Worm (Caenorhabditis elegans): ENCODE data around the gene rsp-5.

Gene rsp-5

ce11 chrII:6513911-6514310, 23.9 kb downstream of the rsp-5 start, which contains the start of gene R05G9R.1 (continued):
- TF ChIP-seq attf-3 (GFP tag; conservative IDR thresholded peaks at IDR 0.05) (no peak), mes-4 (tag; optimal IDR thresholded peaks at IDR 0.05) (no peak), efl-1 (GFP tag; optimal IDR thresholded peaks at IDR 0.05) (no peak), hrde-1 (tag; optimal IDR thresholded peaks at IDR 0.05; ENCODE audit: borderline replicate concordance) (no peak), unc-130 (GFP tag; optimal IDR thresholded peaks at IDR 0.05) (no peak)

- TF ChIP-seq lin-40 (tag; optimal IDR thresholded peaks at IDR 0.05) (no peak), nhr-179 (tag; optimal IDR thresholded peaks at IDR 0.05) (no peak), ZK185.1 (tag; optimal IDR thresholded peaks at IDR 0.05; ENCODE audit: poor library complexity, severe bottlenecking) (no peak), xnd-1 (tag; optimal IDR thresholded peaks at IDR 0.05) (no peak), aptf-3 (GFP tag; IDR thresholded peaks at IDR 0.05) (no peak), nhr-27 (tag; optimal IDR thresholded peaks at IDR 0.05) (no peak), pbrm-1 (GFP tag; IDR thresholded peaks at IDR 0.05) (no peak), cebp-2 (GFP tag; IDR thresholded peaks at IDR 0.05) (no peak), snpc-3.4 (tag; optimal IDR thresholded peaks at IDR 0.05) (no peak), let-526 (GFP tag; IDR thresholded peaks at IDR 0.05) (no peak), hmg-20 (GFP tag; IDR thresholded peaks at IDR 0.05) (no peak), snpc-4 (GFP tag; optimal IDR thresholded peaks at IDR 0.05) (no peak), snpc-4 (tag; optimal IDR thresholded peaks at IDR 0.05) (no peak), mel-28 (tag; optimal IDR thresholded peaks at IDR 0.05; ENCODE audit: borderline replicate concordance) (no peak), rpc-1 (optimal IDR thresholded peaks at IDR 0.05) (no peak), rpc-1 (tag; optimal IDR thresholded peaks at IDR 0.05) (no peak), nfya-1 (tag; optimal IDR thresholded peaks at IDR 0.05; ENCODE audit: borderline replicate concordance, insufficient read depth) (no peak), let-607 (tag; optimal IDR thresholded peaks at IDR 0.05) (no peak)
These were observed 26.3 kb downstream of the rsp-5 start, which contains the start of gene C56E6.7 for ce11 chrII:6516276-6516675. Gene C56E6.7, plus strand, starts transcription at chrII:6516576.

- TF ChIP-seq ceh-100 (GFP tag; IDR thresholded peaks at IDR 0.05) (0 out of 2 replicates have a peak, but pooled peaks have one; percentile 28), hsf-1 (GFP tag; IDR thresholded peaks at IDR 0.05) (no peak), ceh-91 (GFP tag; IDR thresholded peaks at IDR 0.05) (peak; percentile 77), dpl-1 (GFP tag; optimal IDR thresholded peaks at IDR 0.05) (peak; percentile 78), rcor-1 (GFP tag; IDR thresholded peaks at IDR 0.05) (peak; percentile 40; the same call in 1 of the 2 replicates), D2030.7 (GFP tag; IDR thresholded peaks at IDR 0.05) (peak; percentile 61; the same call in 1 of the 2 replicates), ztf-26 (tag; optimal IDR thresholded peaks at IDR 0.05) (no peak), attf-6 (GFP tag; IDR thresholded peaks at IDR 0.05) (no peak), ama-1 (optimal IDR thresholded peaks at IDR 0.05) (no peak), ama-1 (GFP tag; optimal IDR thresholded peaks at IDR 0.05) (no peak), F49E8.2 (tag; optimal IDR thresholded peaks at IDR 0.05; ENCODE audit: insufficient read depth) (peak; percentile 18), tbp1 (GFP tag; optimal IDR thresholded peaks at IDR 0.05) (no peak), madf-3 (GFP tag; IDR thresholded peaks at IDR 0.05) (no peak), snpc-1.3 (tag; optimal IDR thresholded peaks at IDR 0.05; ENCODE audit: insufficient read depth) (no peak), let-526 (GFP tag; IDR thresholded peaks at IDR 0.05) (no peak), hrde-1 (tag; optimal IDR thresholded peaks at IDR 0.05; ENCODE audit: borderline replicate concordance) (no peak), Y67H2A.10 (GFP tag; conservative IDR thresholded peaks at IDR 0.05) (no peak), unc-130 (GFP tag; optimal IDR thresholded peaks at IDR 0.05) (peak; percentile 77), nhr-90 (tag; optimal IDR thresholded peaks at IDR 0.05) (no peak), madf-6 (GFP tag; IDR thresholded peaks at IDR 0.05) (peak; percentile 90), F39B2.1 (GFP tag; IDR thresholded peaks at IDR 0.05) (no peak), C06A6.2 (GFP tag; conservative IDR thresholded peaks at IDR 0.05) (no peak), snpc-1.1 (tag; optimal IDR thresholded peaks at IDR 0.05; ENCODE audit: insufficient read depth) (no peak), nhr-179 (tag; optimal IDR thresholded peaks at IDR 0.05) (no peak), hmg-1.2 (GFP tag; IDR thresholded peaks at IDR 0.05) (peak; percentile 23; the same call in 1 of the 2 replicates), ceh-58 (GFP tag; IDR thresholded peaks at IDR 0.05) (no peak), B0019.2 (GFP tag; conservative IDR thresholded peaks at IDR 0.05) (no peak), xnd-1 (tag; optimal IDR thresholded peaks at IDR 0.05) (peak; percentile 61)
These were observed 29.7 kb downstream of the rsp-5 start for ce11 chrII:6519703-6520102.
